Worm (Caenorhabditis elegans) whole organism, L3 larva: ENCODE results near the gene bbs-5.

Source experiments
- R02D3.7 ChIP-seq: fragments of 150-350 bp; optimal IDR thresholded peaks from 2 replicates; lab custom pipeline; 2014; ENCODE audit warnings: missing biosample characterization, missing genetic modification characterization
- aly-2 ChIP-seq: fragments of 150-350 bp; optimal IDR thresholded peaks from 2 replicates; lab custom pipeline; 2014; ENCODE audit warnings: missing biosample characterization, missing genetic modification characterization
- egl-27 ChIP-seq: sonication (generic microtip); optimal IDR thresholded peaks from 4 replicates; lab custom pipeline; 2017; ENCODE audit warnings: missing biosample characterization, missing genetic modification reagents, missing genetic modification characterization
- egl-5 ChIP-seq: fragments of 150-350 bp; optimal IDR thresholded peaks from 2 replicates; lab custom pipeline; 2017; ENCODE audit warnings: missing biosample characterization, missing genetic modification reagents, missing genetic modification characterization, inconsistent platforms
- fos-1 ChIP-seq: fragments of 150-350 bp; optimal IDR thresholded peaks from 2 replicates; lab custom pipeline; 2014; ENCODE audit warnings: missing biosample characterization, missing genetic modification characterization
- mml-1 ChIP-seq: fragments of 150-350 bp; sonication (generic microtip); optimal IDR thresholded peaks from 3 replicates; lab custom pipeline; 2014; ENCODE audit warnings: missing biosample characterization, missing genetic modification characterization
- nhr-11 ChIP-seq: fragments of 150-350 bp; optimal IDR thresholded peaks from 2 replicates; lab custom pipeline; 2014; ENCODE audit warnings: missing biosample characterization, missing genetic modification characterization
- nhr-77 ChIP-seq: fragments of 150-350 bp; optimal IDR thresholded peaks from 2 replicates; lab custom pipeline; 2014; ENCODE audit warnings: missing biosample characterization, missing genetic modification characterization
- skn-1 ChIP-seq: fragments of 150-350 bp; optimal IDR thresholded peaks from 2 replicates; lab custom pipeline; 2014; ENCODE audit warnings: missing biosample characterization, missing genetic modification characterization

- TF ChIP-seq egl-5 (tag; lab: Kevin White, UChicago) (no peak), nhr-77 (tag; lab: Kevin White, UChicago) (no peak), R02D3.7 (no peak), fos-1 (no peak), mml-1 (no peak), nhr-11 (tag; lab: Kevin White, UChicago) (no peak), egl-27 (tag; lab: Kevin White, UChicago) (no peak), skn-1 (no peak), aly-2 (tag; lab: Kevin White, UChicago) (no peak)
These were observed 27.6 kb downstream of the bbs-5 start, which contains the start of gene paml-1 for ce11 chrIII:10233979-10234378.
